Fruit fly (Drosophila melanogaster): ENCODE results near the gene CG10565.

The CG10565 gene

DNA sequence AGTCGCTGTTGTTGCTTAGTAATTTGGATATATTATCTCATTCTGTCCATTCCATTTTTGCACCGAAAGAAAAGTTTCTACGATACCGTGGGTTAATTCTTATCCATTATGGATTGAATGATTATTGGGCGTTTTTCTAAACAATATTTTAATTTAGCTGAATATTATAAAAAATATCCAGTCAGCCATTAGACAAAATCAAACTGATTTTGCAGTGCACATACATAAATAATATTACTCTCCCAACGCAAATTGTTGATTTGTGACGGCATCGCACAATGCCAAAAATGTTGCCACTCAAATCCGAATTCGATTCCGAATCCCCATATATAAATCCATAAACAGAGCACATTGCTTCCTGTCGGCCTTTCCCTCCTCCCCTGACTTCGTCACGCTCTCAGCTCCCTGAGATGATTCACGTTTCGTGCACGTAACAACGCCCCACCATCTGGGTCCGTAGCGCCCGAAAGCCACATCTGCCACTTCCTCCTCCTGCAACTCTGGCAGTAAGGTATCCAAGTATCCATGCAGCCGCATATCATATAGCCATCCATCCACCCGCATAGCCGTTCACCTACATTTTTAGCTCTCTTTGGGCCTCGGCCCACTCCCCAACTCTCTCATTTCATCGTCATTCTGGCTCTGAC is 40.9 kb upstream of the CG10565 start (continued):
- no peak for TF ChIP-seq CG16813 (GFP tag; IDR thresholded peaks at IDR 0.05; ENCODE audit: partially characterized antibody)
- TF ChIP-seq Myb (GFP tag; optimal IDR thresholded peaks at IDR 0.05) = peak; percentile 25
- peak; percentile 49; the same call in 1 of the 2 replicates for TF ChIP-seq ttk (GFP tag; IDR thresholded peaks at IDR 0.05)
- TF ChIP-seq Antp (GFP tag; optimal IDR thresholded peaks at IDR 0.05) = peak; percentile 31
- no peak for TF ChIP-seq tx (GFP tag; optimal IDR thresholded peaks at IDR 0.05)
- no peak for TF ChIP-seq Sox100B (GFP tag; optimal IDR thresholded peaks at IDR 0.05)
- peak; percentile 43 for TF ChIP-seq CG18011 (GFP tag; optimal IDR thresholded peaks at IDR 0.05)
- peak; percentile 56 for TF ChIP-seq Hr3 (GFP tag; optimal IDR thresholded peaks at IDR 0.05)
- peak; percentile 36 for TF ChIP-seq CG6683 (GFP tag; optimal IDR thresholded peaks at IDR 0.05)
- TF ChIP-seq corto (GFP tag; optimal IDR thresholded peaks at IDR 0.05) = peak; percentile 30
- no peak for TF ChIP-seq CG2199 (GFP tag; IDR thresholded peaks at IDR 0.05)
- peak; percentile 56 for TF ChIP-seq kay (GFP tag; optimal IDR thresholded peaks at IDR 0.05)
- TF ChIP-seq CG8290 (GFP tag; optimal IDR thresholded peaks at IDR 0.05) = no peak
- peak in 1 of 2 experiments; percentile 63 for TF ChIP-seq CG8290 (tag; optimal IDR thresholded peaks at IDR 0.05)
- TF ChIP-seq stwl (tag; optimal IDR thresholded peaks at IDR 0.05) = no peak
- TF ChIP-seq lov (optimal IDR thresholded peaks at IDR 0.05) = no peak
- TF ChIP-seq lov (GFP tag; IDR thresholded peaks at IDR 0.05) = no peak
- no peak for TF ChIP-seq kah (GFP tag; optimal IDR thresholded peaks at IDR 0.05)
- TF ChIP-seq H15 (GFP tag; IDR thresholded peaks at IDR 0.05) = 0 out of 3 replicates have a peak, but pooled peaks have one; percentile 14
- no peak for TF ChIP-seq CG31388 (GFP tag; optimal IDR thresholded peaks at IDR 0.05)
- no peak for TF ChIP-seq trh (GFP tag; optimal IDR thresholded peaks at IDR 0.05)
- TF ChIP-seq eve (GFP tag; optimal IDR thresholded peaks at IDR 0.05) = no peak
- no peak for TF ChIP-seq CG42726 (GFP tag; IDR thresholded peaks at IDR 0.05; ENCODE audit: partially characterized antibody)
- peak; percentile 56; the same call in 1 of the 3 replicates for TF ChIP-seq Mrtf (GFP tag; IDR thresholded peaks at IDR 0.05)
- peak; percentile 70 for TF ChIP-seq CG18476 (GFP tag; optimal IDR thresholded peaks at IDR 0.05)
- peak; percentile 49; the same call in 1 of the 2 replicates for TF ChIP-seq CG6272 (GFP tag; IDR thresholded peaks at IDR 0.05)
- TF ChIP-seq sqz (GFP tag; optimal IDR thresholded peaks at IDR 0.05) = no peak
- TF ChIP-seq lmd (GFP tag; IDR thresholded peaks at IDR 0.05) = peak; percentile 83
- TF ChIP-seq fru (optimal IDR thresholded peaks at IDR 0.05) = no peak
- TF ChIP-seq ken (GFP tag; IDR thresholded peaks at IDR 0.05) = no peak
- TF ChIP-seq CG30020 (tag; optimal IDR thresholded peaks at IDR 0.05) = no peak
- peak; percentile 52; the same call in 1 of the 2 replicates for TF ChIP-seq cas (GFP tag; IDR thresholded peaks at IDR 0.05)
- no peak for TF ChIP-seq trem (tag; optimal IDR thresholded peaks at IDR 0.05)
- TF ChIP-seq CG8478 (optimal IDR thresholded peaks at IDR 0.05) = no peak
- TF ChIP-seq ro (GFP tag; IDR thresholded peaks at IDR 0.05) = 0 out of 2 replicates have a peak, but pooled peaks have one; percentile 11
- TF ChIP-seq gcm2 (GFP tag; optimal IDR thresholded peaks at IDR 0.05) = no peak
- peak; percentile 78 for TF ChIP-seq CG10274 (GFP tag; optimal IDR thresholded peaks at IDR 0.05)
- peak; percentile 36 for TF ChIP-seq CG2116 (GFP tag; optimal IDR thresholded peaks at IDR 0.05)
- TF ChIP-seq caup (GFP tag; optimal IDR thresholded peaks at IDR 0.05; ENCODE audit: severe bottlenecking) = peak; percentile 76
- TF ChIP-seq fd3F (GFP tag; optimal IDR thresholded peaks at IDR 0.05) = peak; percentile 79
- no peak for TF ChIP-seq tna (GFP tag; IDR thresholded peaks at IDR 0.05; ENCODE audit: partially characterized antibody)
- no peak for TF ChIP-seq chinmo (GFP tag; IDR thresholded peaks at IDR 0.05; ENCODE audit: partially characterized antibody)
- no peak for TF ChIP-seq crc (GFP tag; optimal IDR thresholded peaks at IDR 0.05)
- TF ChIP-seq CG10654 (GFP tag; optimal IDR thresholded peaks at IDR 0.05) = peak; percentile 40
- no peak for TF ChIP-seq ara (GFP tag; IDR thresholded peaks at IDR 0.05)
- TF ChIP-seq CG14965 (GFP tag; optimal IDR thresholded peaks at IDR 0.05; ENCODE audit: borderline replicate concordance) = no peak
- TF ChIP-seq dmrt11E (tag; optimal IDR thresholded peaks at IDR 0.05) = no peak
- peak; percentile 75 for TF ChIP-seq CG30403 (GFP tag; optimal IDR thresholded peaks at IDR 0.05)
- TF ChIP-seq CG43689 (GFP tag; IDR thresholded peaks at IDR 0.05) = no peak
- no peak for TF ChIP-seq CG11504 (tag; optimal IDR thresholded peaks at IDR 0.05)
- peak; percentile 29 for TF ChIP-seq NK7.1 (GFP tag; optimal IDR thresholded peaks at IDR 0.05)

Data from whole organism, embryonic.